Worm (Caenorhabditis elegans) whole organism, L2 larva: Measurements from ENCODE around the gene B0280.9.
A peak's percentile ranks its signal among the peaks of the same experiment; 100 is the strongest.

Experiments
- C34F6.9 ChIP-seq: fragments of 150-350 bp; optimal IDR thresholded peaks from 2 replicates; lab custom pipeline; 2014; ENCODE audit warnings: missing biosample characterization, missing genetic modification characterization
- F13H6.1 ChIP-seq: sonication (generic microtip); optimal IDR thresholded peaks from 2 replicates; lab custom pipeline; 2016; ENCODE audit warnings: missing genetic modification characterization, missing compliant biosample characterization
- R02D3.7 ChIP-seq: fragments of 150-350 bp; optimal IDR thresholded peaks from 2 replicates; lab custom pipeline; 2014; ENCODE audit warnings: missing biosample characterization, missing genetic modification characterization
- Y55F3AM.14 ChIP-seq: fragments of 200-800 bp; sonication (Bioruptor generic); optimal IDR thresholded peaks from 2 replicates; lab custom pipeline; 2018; ENCODE audit warnings: mild to moderate bottlenecking, missing genetic modification characterization, missing compliant biosample characterization
- ZK546.5 ChIP-seq: sonication (generic microtip); optimal IDR thresholded peaks from 2 replicates; lab custom pipeline; 2017; ENCODE audit warnings: missing biosample characterization, missing genetic modification characterization
- alr-1 ChIP-seq: fragments of 150-350 bp; optimal IDR thresholded peaks from 2 replicates; lab custom pipeline; 2014; ENCODE audit warnings: missing biosample characterization, missing genetic modification characterization
- aly-2 ChIP-seq: fragments of 150-350 bp; optimal IDR thresholded peaks from 2 replicates; lab custom pipeline; 2014; ENCODE audit warnings: missing biosample characterization, missing genetic modification characterization
- ama-1 ChIP-seq: fragments of 150-350 bp; optimal IDR thresholded peaks from 2 replicates; lab custom pipeline; 2018; ENCODE audit warnings: inconsistent platforms
- blmp-1 ChIP-seq: sonication (generic microtip); optimal IDR thresholded peaks from 2 replicates; lab custom pipeline; 2017; ENCODE audit warnings: missing genetic modification characterization, mild to moderate bottlenecking, missing compliant biosample characterization, antibody characterized with exemption, moderate library complexity; ENCODE audit not compliant: insufficient read depth
- ceh-16 ChIP-seq: fragments of 150-350 bp; optimal IDR thresholded peaks from 2 replicates; lab custom pipeline; 2014; ENCODE audit warnings: missing biosample characterization, missing genetic modification characterization
- crh-2 ChIP-seq: sonication (generic microtip); optimal IDR thresholded peaks from 2 replicates; lab custom pipeline; 2017; ENCODE audit warnings: missing biosample characterization, missing genetic modification characterization
- egl-27 ChIP-seq: sonication (generic microtip); optimal IDR thresholded peaks from 3 replicates; lab custom pipeline; 2017; ENCODE audit warnings: missing biosample characterization, missing genetic modification reagents, missing genetic modification characterization
- elt-1 ChIP-seq: fragments of 150-350 bp; optimal IDR thresholded peaks from 2 replicates; lab custom pipeline; 2014; ENCODE audit warnings: missing biosample characterization, missing genetic modification characterization
- elt-3 ChIP-seq: sonication (generic microtip); optimal IDR thresholded peaks from 2 replicates; lab custom pipeline; 2017; ENCODE audit warnings: missing biosample characterization, missing genetic modification characterization
- fos-1 ChIP-seq: fragments of 150-350 bp; optimal IDR thresholded peaks from 2 replicates; lab custom pipeline; 2014; ENCODE audit warnings: missing biosample characterization, missing genetic modification characterization
- gmeb-1 ChIP-seq: fragments of 150-350 bp; optimal IDR thresholded peaks from 2 replicates; lab custom pipeline; 2014; ENCODE audit warnings: missing biosample characterization, missing genetic modification characterization
- lin-11 ChIP-seq: fragments of 150-350 bp; sonication (generic microtip); optimal IDR thresholded peaks from 2 replicates; lab custom pipeline; 2014; ENCODE audit warnings: missing biosample characterization, missing genetic modification characterization, inconsistent platforms, mixed read lengths
- lin-13 ChIP-seq: fragments of 150-350 bp; optimal IDR thresholded peaks from 2 replicates; lab custom pipeline; 2014; ENCODE audit warnings: missing biosample characterization, missing genetic modification reagents, missing genetic modification characterization
- lsy-2 ChIP-seq, 2 experiments: fragments of 150-350 bp in 1 of 2; sonication (generic microtip) in 1 of 2; optimal IDR thresholded peaks; 2 replicates each; lab custom pipeline; 2014 to 2017; ENCODE audit warnings: missing biosample characterization in 2 of 2, missing genetic modification characterization in 2 of 2
- mab-5 ChIP-seq: fragments of 150-350 bp; optimal IDR thresholded peaks from 2 replicates; lab custom pipeline; 2014; ENCODE audit warnings: missing biosample characterization, missing genetic modification characterization
- mbf-1 ChIP-seq: sonication (generic microtip); optimal IDR thresholded peaks from 2 replicates; lab custom pipeline; 2017; ENCODE audit warnings: missing biosample characterization, missing genetic modification characterization
- mdl-1 ChIP-seq, 2 experiments: fragments of 150-350 bp in 1 of 2; sonication (generic microtip) in 1 of 2; optimal IDR thresholded peaks; 2 replicates each; lab custom pipeline; 2017; ENCODE audit warnings: missing biosample characterization in 2 of 2, missing genetic modification characterization in 2 of 2
- nhr-10 ChIP-seq: sonication (generic microtip); optimal IDR thresholded peaks from 2 replicates; lab custom pipeline; 2017; ENCODE audit warnings: missing biosample characterization, missing genetic modification characterization
- nhr-11 ChIP-seq: fragments of 150-350 bp; optimal IDR thresholded peaks from 2 replicates; lab custom pipeline; 2014; ENCODE audit warnings: missing biosample characterization, missing genetic modification characterization
- nhr-129 ChIP-seq: fragments of 150-350 bp; optimal IDR thresholded peaks from 2 replicates; lab custom pipeline; 2014; ENCODE audit warnings: missing biosample characterization, missing genetic modification characterization
- nhr-23 ChIP-seq: fragments of 150-350 bp; optimal IDR thresholded peaks from 2 replicates; lab custom pipeline; 2014; ENCODE audit warnings: missing biosample characterization, missing genetic modification reagents, missing genetic modification characterization
- nhr-237 ChIP-seq: fragments of 150-350 bp; optimal IDR thresholded peaks from 2 replicates; lab custom pipeline; 2014; ENCODE audit warnings: missing biosample characterization, missing genetic modification characterization
- nhr-25 ChIP-seq: fragments of 150-350 bp; sonication (generic microtip); optimal IDR thresholded peaks from 3 replicates; lab custom pipeline; 2014; ENCODE audit warnings: missing biosample characterization, missing genetic modification characterization
- nhr-6 ChIP-seq: fragments of 150-350 bp; optimal IDR thresholded peaks from 2 replicates; lab custom pipeline; 2014; ENCODE audit warnings: missing biosample characterization, missing genetic modification characterization
- nhr-77 ChIP-seq: fragments of 150-350 bp; optimal IDR thresholded peaks from 2 replicates; lab custom pipeline; 2014; ENCODE audit warnings: missing biosample characterization, missing genetic modification characterization
- peb-1 ChIP-seq: fragments of 150-350 bp; optimal IDR thresholded peaks from 2 replicates; lab custom pipeline; 2014; ENCODE audit warnings: missing biosample characterization, missing genetic modification characterization
- sem-4 ChIP-seq: fragments of 150-350 bp; optimal IDR thresholded peaks from 2 replicates; lab custom pipeline; 2014; ENCODE audit warnings: missing biosample characterization, missing genetic modification reagents, missing genetic modification characterization
- skn-1 ChIP-seq: sonication (generic microtip); optimal IDR thresholded peaks from 2 replicates; lab custom pipeline; 2017; ENCODE audit warnings: missing biosample characterization, missing genetic modification characterization
- sma-3 ChIP-seq: sonication (generic microtip); optimal IDR thresholded peaks from 2 replicates; lab custom pipeline; 2016; ENCODE audit warnings: missing genetic modification reagents, missing genetic modification characterization, missing compliant biosample characterization
- sma-9 ChIP-seq, 2 experiments: fragments of 150-350 bp in 1 of 2; sonication (generic microtip) in 1 of 2; optimal IDR thresholded peaks; 2 replicates each; lab custom pipeline; 2014 to 2016; ENCODE audit warnings: missing genetic modification characterization in 2 of 2, mild to moderate bottlenecking in 1 of 2, missing biosample characterization in 1 of 2, missing compliant biosample characterization in 1 of 2, missing genetic modification reagents in 1 of 2, moderate library complexity in 1 of 2
- snpc-4 ChIP-seq: fragments of 150-350 bp; optimal IDR thresholded peaks from 2 replicates; lab custom pipeline; 2014; ENCODE audit warnings: missing biosample characterization, missing genetic modification characterization
- unc-55 ChIP-seq: fragments of 150-350 bp; sonication (generic microtip); optimal IDR thresholded peaks from 3 replicates; lab custom pipeline; 2014; ENCODE audit warnings: missing biosample characterization, missing genetic modification reagents, missing genetic modification characterization
- unc-62 ChIP-seq: fragments of 150-350 bp; optimal IDR thresholded peaks from 2 replicates; lab custom pipeline; 2014; ENCODE audit warnings: missing biosample characterization, missing genetic modification reagents, missing genetic modification characterization
- ztf-1 ChIP-seq: fragments of 200-800 bp; sonication (Bioruptor generic); conservative IDR thresholded peaks from 2 replicates; pipeline ENCODE4 v1.3.6; 2022; ENCODE audit warnings: missing genetic modification characterization, missing compliant biosample characterization

The B0280.9 gene

DNA sequence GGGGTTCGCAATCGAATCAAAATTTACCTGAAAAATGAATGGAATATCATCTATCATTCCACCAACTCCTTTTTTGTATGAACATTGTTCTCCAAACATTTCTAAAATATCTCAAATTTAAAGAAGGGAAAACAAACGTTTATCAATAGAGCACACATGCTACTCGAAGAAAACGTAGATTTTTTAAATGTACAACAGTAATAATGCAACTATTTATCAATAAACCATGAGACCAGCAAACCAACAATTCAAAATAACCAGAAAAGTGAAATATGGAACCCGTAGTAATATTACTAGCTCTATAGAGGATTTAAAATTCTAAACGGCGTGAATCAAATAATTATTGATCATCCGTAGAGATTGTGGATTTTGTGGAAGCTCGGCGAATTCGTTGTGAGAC is 44.0 kb downstream of the B0280.9 start, which contains the start of gene ZK418.6:
TSS of gene ZK418.6 (minus strand) at position 101 of the 400 bp plus-strand sequence.
- no peak for TF ChIP-seq ZK546.5 (tag; lab: Kevin White, UChicago)
- TF ChIP-seq nhr-11 (tag; lab: Kevin White, UChicago) = no peak
- TF ChIP-seq ztf-1 = no peak
- no peak for TF ChIP-seq elt-3
- no peak for TF ChIP-seq peb-1 (tag; lab: Kevin White, UChicago)
- TF ChIP-seq mbf-1 = no peak
- TF ChIP-seq sem-4 = no peak
- TF ChIP-seq nhr-129 (tag; lab: Kevin White, UChicago) = no peak
- TF ChIP-seq ceh-16 (tag; lab: Kevin White, UChicago) = no peak
- TF ChIP-seq, all 48 proteins: peak for 0

DNA sequence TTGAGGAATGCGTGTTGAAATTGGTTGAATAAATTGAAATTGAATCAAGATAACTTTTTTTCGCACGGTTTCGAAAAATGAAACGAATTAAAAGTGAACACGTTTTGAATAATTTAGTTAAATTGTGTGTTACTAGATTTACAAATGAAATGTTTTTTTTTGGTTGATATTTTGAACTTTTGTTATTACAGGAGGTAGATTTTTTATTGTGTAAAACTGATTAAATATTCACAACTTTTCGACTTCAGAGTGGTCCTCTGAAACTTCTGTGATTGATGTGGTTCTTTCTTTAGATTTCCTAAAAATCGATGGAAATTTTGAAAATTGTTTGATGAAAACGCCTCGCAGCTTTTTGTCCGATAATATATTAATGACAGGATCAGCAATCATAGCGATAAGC is 46.3 kb downstream of the B0280.9 start, which contains the start of gene ZK418.13:
TSS of gene ZK418.13 (minus strand) at position 101 of the 400 bp plus-strand sequence.
- TF ChIP-seq egl-27 (tag; lab: Kevin White, UChicago) = no peak
- no peak for TF ChIP-seq ama-1 (lab: Kevin White, UChicago)
- TF ChIP-seq lin-11 (tag; lab: Kevin White, UChicago) = no peak
- no peak for TF ChIP-seq mdl-1 (tag; optimal IDR thresholded peaks at IDR 0.05; lab: Kevin White, UChicago)
- TF ChIP-seq fos-1 (tag; lab: Kevin White, UChicago) = no peak
- no peak for TF ChIP-seq snpc-4
- no peak for TF ChIP-seq unc-62 (GFP tag; lab: Kevin White, UChicago)
- no peak for TF ChIP-seq nhr-77
- TF ChIP-seq mab-5 (tag; lab: Kevin White, UChicago) = no peak
- TF ChIP-seq aly-2 = no peak
- no peak for TF ChIP-seq R02D3.7
- no peak for TF ChIP-seq nhr-23 (tag; lab: Kevin White, UChicago)
- TF ChIP-seq nhr-25 = no peak
- no peak for TF ChIP-seq mbf-1
- no peak for TF ChIP-seq nhr-6 (tag; lab: Kevin White, UChicago)
- TF ChIP-seq F13H6.1 (tag; lab: Kevin White, UChicago) = no peak

DNA sequence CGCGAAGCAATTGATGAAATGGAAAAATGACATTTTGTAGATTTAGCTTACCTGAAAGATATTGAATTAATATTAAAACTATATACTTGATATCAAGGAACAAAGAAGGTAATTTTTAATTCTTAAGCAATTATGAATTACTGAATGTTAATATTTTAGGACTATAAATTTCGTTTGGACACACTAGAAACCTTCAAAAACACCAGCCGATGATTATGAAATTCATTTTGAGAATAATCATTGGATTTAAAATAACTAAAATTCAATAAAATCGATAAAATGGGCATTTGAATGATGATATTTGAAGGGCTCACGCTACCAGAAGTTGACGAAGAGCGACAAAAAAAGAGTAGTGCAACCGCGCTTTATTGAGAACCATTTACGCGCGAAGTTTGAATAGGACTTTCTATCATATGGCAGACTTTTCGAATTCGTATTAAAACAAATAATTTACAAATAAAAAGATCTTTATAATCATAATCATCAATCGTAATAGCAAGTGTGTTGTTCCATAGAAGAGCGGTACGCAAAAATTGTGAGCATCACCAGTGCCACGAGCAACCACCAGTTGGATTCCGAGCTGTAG is 48.8 kb downstream of the B0280.9 start, which contains the start of gene ZK418.5:
TSS of gene ZK418.5 (minus strand) at position 51 of the 586 bp plus-strand sequence.
- TF ChIP-seq gmeb-1 (tag; lab: Kevin White, UChicago) (peak; percentile 97), unc-55 (GFP tag; lab: Kevin White, UChicago) (peak; percentile 70), lsy-2 (tag; optimal IDR thresholded peaks at IDR 0.05; lab: Kevin White, UChicago) (peak; percentile 30 to 77), mab-5 (tag; lab: Kevin White, UChicago) (peak; percentile 25), lin-13 (GFP tag; lab: Kevin White, UChicago) (peak; percentile 45), ceh-16 (tag; lab: Kevin White, UChicago) (no peak), F13H6.1 (tag; lab: Kevin White, UChicago) (no peak), sma-3 (peak; percentile 41), nhr-129 (tag; lab: Kevin White, UChicago) (peak; percentile 55), elt-3 (no peak), nhr-77 (no peak), skn-1 (tag; lab: Kevin White, UChicago) (peak; percentile 28), alr-1 (tag; lab: Kevin White, UChicago) (no peak), Y55F3AM.14 (GFP tag; lab: Kevin White, UChicago) (no peak), sma-9 (GFP tag; optimal IDR thresholded peaks at IDR 0.05; lab: Kevin White, UChicago) (peak; percentile 28), sma-9 (tag; optimal IDR thresholded peaks at IDR 0.05; lab: Kevin White, UChicago) (no peak), egl-27 (tag; lab: Kevin White, UChicago) (peak; percentile 3), crh-2 (peak; percentile 49), peb-1 (tag; lab: Kevin White, UChicago) (no peak), C34F6.9 (tag; lab: Kevin White, UChicago) (peak; percentile 56)
- TF ChIP-seq, all 48 proteins: peak for 12

DNA sequence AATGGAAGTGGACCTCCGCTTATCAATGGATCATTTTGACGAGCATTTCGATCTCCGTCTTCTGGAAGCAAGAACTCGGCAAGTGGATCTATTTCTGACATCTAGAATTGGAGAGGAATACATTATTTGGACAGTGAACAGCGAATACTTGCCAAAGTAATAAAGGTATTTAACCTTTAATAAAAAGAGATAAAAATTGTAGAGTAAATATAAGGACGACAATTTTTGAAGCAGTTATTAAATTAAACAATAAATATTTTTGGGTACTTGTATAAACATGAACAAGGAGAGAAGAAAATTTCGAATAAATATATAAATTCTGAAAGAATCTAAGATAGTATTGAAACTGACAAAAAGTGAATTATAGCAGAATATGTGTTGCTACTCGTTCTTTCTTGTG is 50.2 kb downstream of the B0280.9 start, which contains the start of gene lin-37:
TSS of gene lin-37 (minus strand) at position 101 of the 400 bp plus-strand sequence.
- TF ChIP-seq blmp-1 (tag; lab: Kevin White, UChicago) = no peak
- TF ChIP-seq ama-1 (lab: Kevin White, UChicago) = no peak
- TF ChIP-seq nhr-77 = no peak
- no peak for TF ChIP-seq elt-1 (tag; lab: Kevin White, UChicago)
- no peak for TF ChIP-seq nhr-6 (tag; lab: Kevin White, UChicago)
- no peak for TF ChIP-seq nhr-237 (tag; lab: Kevin White, UChicago)
- TF ChIP-seq snpc-4 = no peak
- no peak for TF ChIP-seq nhr-10
- no peak for TF ChIP-seq elt-3
- no peak for TF ChIP-seq nhr-23 (tag; lab: Kevin White, UChicago)
- TF ChIP-seq aly-2 = no peak
- TF ChIP-seq nhr-11 (tag; lab: Kevin White, UChicago) = no peak
- TF ChIP-seq, all 48 proteins: peak for 0
